Fruit fly (Drosophila melanogaster): ENCODE results near the gene Sfp24Ba.

Gene Sfp24Ba

DNA sequence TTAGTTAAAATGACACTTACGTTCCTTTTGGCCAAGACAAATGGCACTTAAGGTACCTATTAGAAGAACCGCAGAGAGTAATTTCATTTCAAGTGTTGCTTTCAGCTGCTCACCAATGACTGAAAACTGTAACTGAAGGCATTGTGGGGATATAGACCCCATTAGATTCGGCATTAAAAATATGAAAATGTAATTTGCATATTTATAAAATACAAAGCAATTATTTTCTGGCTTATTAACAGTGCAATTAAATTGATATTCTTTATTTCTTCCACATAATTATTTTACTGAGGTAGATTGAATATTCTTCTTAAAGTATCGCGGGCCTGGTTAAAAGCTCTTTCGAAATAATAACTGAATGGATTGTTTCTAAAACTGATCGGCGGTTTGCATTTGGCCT, 683 bp upstream of the Sfp24Ba start, which contains the start of gene Sfp24Bd:
TSS of gene Sfp24Bd (minus strand) at position 101 of the 400 bp plus-strand sequence.
- no peak for TF ChIP-seq salm (tag; optimal IDR thresholded peaks at IDR 0.05)
- TF ChIP-seq CG32772 (GFP tag; IDR thresholded peaks at IDR 0.05) = no peak
- TF ChIP-seq CG15696 (tag; optimal IDR thresholded peaks at IDR 0.05) = no peak
- no peak for TF ChIP-seq zen2 (GFP tag; IDR thresholded peaks at IDR 0.05; ENCODE audit: partially characterized antibody)
- TF ChIP-seq gcm2 (GFP tag; optimal IDR thresholded peaks at IDR 0.05) = no peak
- no peak for TF ChIP-seq amos (GFP tag; IDR thresholded peaks at IDR 0.05; ENCODE audit: partially characterized antibody)
- TF ChIP-seq CG31441 (GFP tag; IDR thresholded peaks at IDR 0.05) = no peak
- no peak for TF ChIP-seq nerfin-2 (GFP tag; IDR thresholded peaks at IDR 0.05; ENCODE audit: partially characterized antibody)
- no peak for TF ChIP-seq gem (tag; optimal IDR thresholded peaks at IDR 0.05)
- no peak for TF ChIP-seq MTF-1 (GFP tag; optimal IDR thresholded peaks at IDR 0.05; ENCODE audit: borderline replicate concordance)
- no peak for TF ChIP-seq CG8290 (GFP tag; optimal IDR thresholded peaks at IDR 0.05)
- TF ChIP-seq CG8290 (tag; optimal IDR thresholded peaks at IDR 0.05) = no peak
- no peak for TF ChIP-seq usp (GFP tag; optimal IDR thresholded peaks at IDR 0.05)
- no peak for TF ChIP-seq Eip74EF (GFP tag; optimal IDR thresholded peaks at IDR 0.05)
- TF ChIP-seq CG17912 (GFP tag; optimal IDR thresholded peaks at IDR 0.05) = no peak
- no peak for TF ChIP-seq B-H2 (GFP tag; optimal IDR thresholded peaks at IDR 0.05)

DNA sequence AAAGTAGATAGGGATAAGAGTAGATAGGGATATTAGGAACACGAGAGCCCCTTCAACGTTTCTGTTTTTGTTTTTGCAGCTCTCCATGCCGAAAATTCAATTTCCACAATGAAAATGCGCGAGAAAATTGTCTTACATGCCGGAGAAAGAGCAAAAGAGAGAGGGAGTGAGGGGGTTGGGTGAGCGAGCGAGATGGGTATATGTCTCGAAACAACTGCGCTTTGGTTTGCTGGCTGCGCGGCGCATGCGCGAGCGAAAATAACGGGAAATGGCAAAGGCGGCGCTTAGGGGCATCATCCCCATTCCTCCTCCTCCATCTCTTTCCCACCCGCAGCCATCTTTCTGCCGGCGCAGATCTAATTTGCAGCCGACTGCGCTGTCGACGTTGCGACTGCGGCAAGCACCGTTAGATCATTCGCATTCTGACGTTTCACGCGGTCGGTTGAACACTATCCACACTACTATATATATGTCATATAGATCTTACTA, 6.0 kb downstream of the Sfp24Ba start, which contains the start of gene Drgx:
TSS of gene Drgx (plus strand) at position 439 of the 489 bp plus-strand sequence.
- TF ChIP-seq CoRest (tag; optimal IDR thresholded peaks at IDR 0.05) (peak; percentile 6), ara (GFP tag; IDR thresholded peaks at IDR 0.05) (no peak), CG10321 (GFP tag; IDR thresholded peaks at IDR 0.05) (peak; percentile 93), CG32767 (GFP tag; IDR thresholded peaks at IDR 0.05) (0 out of 2 replicates have a peak, but pooled peaks have one; percentile 19), unc-4 (GFP tag; IDR thresholded peaks at IDR 0.05; ENCODE audit: partially characterized antibody) (0 out of 2 replicates have a peak, but pooled peaks have one; percentile 14), pros (GFP tag; optimal IDR thresholded peaks at IDR 0.05) (peak; percentile 66), ewg (GFP tag; optimal IDR thresholded peaks at IDR 0.05) (peak; percentile 97), seq (GFP tag; IDR thresholded peaks at IDR 0.05) (peak; percentile 82), chinmo (GFP tag; IDR thresholded peaks at IDR 0.05; ENCODE audit: partially characterized antibody) (peak; percentile 58; the same call in 1 of the 4 replicates), CG6791 (GFP tag; IDR thresholded peaks at IDR 0.05; ENCODE audit: partially characterized antibody) (0 out of 3 replicates have a peak, but pooled peaks have one; percentile 39), nmo (GFP tag; optimal IDR thresholded peaks at IDR 0.05) (peak; percentile 9), CG1832 (GFP tag; optimal IDR thresholded peaks at IDR 0.05) (peak; percentile 93), shn (GFP tag; optimal IDR thresholded peaks at IDR 0.05) (no peak), Trl (optimal IDR thresholded peaks at IDR 0.05) (peak; percentile 37 to 58), Trl (GFP tag; optimal IDR thresholded peaks at IDR 0.05) (no peak), tna (GFP tag; IDR thresholded peaks at IDR 0.05; ENCODE audit: partially characterized antibody) (no peak), Neu2 (GFP tag; optimal IDR thresholded peaks at IDR 0.05; ENCODE audit: borderline replicate concordance) (no peak), CG8478 (optimal IDR thresholded peaks at IDR 0.05) (peak; percentile 87), CG10274 (GFP tag; optimal IDR thresholded peaks at IDR 0.05) (no peak), CTCF (GFP tag; optimal IDR thresholded peaks at IDR 0.05) (peak; percentile 14), cg (GFP tag; optimal IDR thresholded peaks at IDR 0.05) (peak; percentile 11), mam (GFP tag; optimal IDR thresholded peaks at IDR 0.05) (no peak), Hmx (GFP tag; optimal IDR thresholded peaks at IDR 0.05) (no peak), Nf-YB (GFP tag; optimal IDR thresholded peaks at IDR 0.05) (peak; percentile 98), crol (GFP tag; IDR thresholded peaks at IDR 0.05) (peak; percentile 94), Nf-YA (GFP tag; IDR thresholded peaks at IDR 0.05) (peak; percentile 92), Nf-YC (tag; optimal IDR thresholded peaks at IDR 0.05) (peak; percentile 98), Opbp (GFP tag; IDR thresholded peaks at IDR 0.05; ENCODE audit: partially characterized antibody) (no peak), ato (GFP tag; IDR thresholded peaks at IDR 0.05; ENCODE audit: partially characterized antibody) (0 out of 2 replicates have a peak, but pooled peaks have one; percentile 12), CG15479 (GFP tag; optimal IDR thresholded peaks at IDR 0.05) (peak; percentile 24), Bgb (GFP tag; IDR thresholded peaks at IDR 0.05; ENCODE audit: partially characterized antibody) (peak; percentile 13; the same call in 1 of the 2 replicates), CG34224 (GFP tag; IDR thresholded peaks at IDR 0.05; ENCODE audit: partially characterized antibody) (peak; percentile 35; the same call in 2 of the 3 replicates), Dll (GFP tag; IDR thresholded peaks at IDR 0.05; ENCODE audit: partially characterized antibody) (0 out of 4 replicates have a peak, but pooled peaks have one; percentile 20)
